Fruit fly (Drosophila melanogaster) S2 (cell line): Measurements from ENCODE around the gene X11Lbeta.

Experiments
- CG8478 ChIP-seq: fragments of >200 bp; optimal IDR thresholded peaks from 2 replicates; lab custom pipeline; 2018
- CTCF ChIP-seq, 2 experiments: fragments of >200 bp; optimal IDR thresholded peaks; 2 replicates each; lab custom pipeline; 2018

Gene X11Lbeta

dm6 chrX:10731801-10732200, 104.3 kb downstream of the X11Lbeta start:
- no peak for TF ChIP-seq CTCF (optimal IDR thresholded peaks at IDR 0.05; lab: Kevin White, UChicago)
- no peak for TF ChIP-seq CG8478 (lab: Kevin White, UChicago)

- TF ChIP-seq CG8478 (lab: Kevin White, UChicago), result no peak
- no peak for TF ChIP-seq CTCF (optimal IDR thresholded peaks at IDR 0.05; lab: Kevin White, UChicago)
Measured at dm6 chrX:10732733-10733455, 105.4 kb downstream of the X11Lbeta start.

dm6 chrX:10734763-10735681, 107.5 kb downstream of the X11Lbeta start:
- TF ChIP-seq CG8478 (lab: Kevin White, UChicago) (no peak), CTCF (optimal IDR thresholded peaks at IDR 0.05; lab: Kevin White, UChicago) (no peak)

dm6 chrX:10735682-10736353, 108.3 kb downstream of the X11Lbeta start:
- no peak for TF ChIP-seq CG8478 (lab: Kevin White, UChicago)
- TF ChIP-seq CTCF (optimal IDR thresholded peaks at IDR 0.05; lab: Kevin White, UChicago), result no peak

- TF ChIP-seq CTCF (optimal IDR thresholded peaks at IDR 0.05; lab: Kevin White, UChicago) (peak; percentile 78 to 83), CG8478 (lab: Kevin White, UChicago) (no peak)
Measured at dm6 chrX:10737422-10738150, 110.0 kb downstream of the X11Lbeta start.

dm6 chrX:10738151-10738430, 110.6 kb downstream of the X11Lbeta start:
- no peak for TF ChIP-seq CG8478 (lab: Kevin White, UChicago)
- no peak for TF ChIP-seq CTCF (optimal IDR thresholded peaks at IDR 0.05; lab: Kevin White, UChicago)

dm6 chrX:10738835-10739371, 111.4 kb downstream of the X11Lbeta start:
- TF ChIP-seq CTCF (optimal IDR thresholded peaks at IDR 0.05; lab: Kevin White, UChicago), result no peak
- TF ChIP-seq CG8478 (lab: Kevin White, UChicago), result no peak

- no peak for TF ChIP-seq CG8478 (lab: Kevin White, UChicago)
- TF ChIP-seq CTCF (optimal IDR thresholded peaks at IDR 0.05; lab: Kevin White, UChicago), result no peak
Measured at dm6 chrX:10739614-10740436, 112.3 kb downstream of the X11Lbeta start.

- TF ChIP-seq CG8478 (lab: Kevin White, UChicago) (no peak), CTCF (optimal IDR thresholded peaks at IDR 0.05; lab: Kevin White, UChicago) (no peak)
Measured at dm6 chrX:10740953-10741500, 113.5 kb downstream of the X11Lbeta start.

- no peak for TF ChIP-seq CTCF (optimal IDR thresholded peaks at IDR 0.05; lab: Kevin White, UChicago)
- no peak for TF ChIP-seq CG8478 (lab: Kevin White, UChicago)
Measured at dm6 chrX:10741754-10742577, 114.4 kb downstream of the X11Lbeta start.

- no peak for TF ChIP-seq CG8478 (lab: Kevin White, UChicago)
- no peak for TF ChIP-seq CTCF (optimal IDR thresholded peaks at IDR 0.05; lab: Kevin White, UChicago)
Measured at dm6 chrX:10742578-10742976, 115.0 kb downstream of the X11Lbeta start.

- TF ChIP-seq CG8478 (lab: Kevin White, UChicago), result no peak
- TF ChIP-seq CTCF (optimal IDR thresholded peaks at IDR 0.05; lab: Kevin White, UChicago), result no peak
Measured at dm6 chrX:10743825-10744224, 116.3 kb downstream of the X11Lbeta start.
